Fruit fly (Drosophila melanogaster): ENCODE results near the gene Rpn7.

Gene Rpn7

DNA sequence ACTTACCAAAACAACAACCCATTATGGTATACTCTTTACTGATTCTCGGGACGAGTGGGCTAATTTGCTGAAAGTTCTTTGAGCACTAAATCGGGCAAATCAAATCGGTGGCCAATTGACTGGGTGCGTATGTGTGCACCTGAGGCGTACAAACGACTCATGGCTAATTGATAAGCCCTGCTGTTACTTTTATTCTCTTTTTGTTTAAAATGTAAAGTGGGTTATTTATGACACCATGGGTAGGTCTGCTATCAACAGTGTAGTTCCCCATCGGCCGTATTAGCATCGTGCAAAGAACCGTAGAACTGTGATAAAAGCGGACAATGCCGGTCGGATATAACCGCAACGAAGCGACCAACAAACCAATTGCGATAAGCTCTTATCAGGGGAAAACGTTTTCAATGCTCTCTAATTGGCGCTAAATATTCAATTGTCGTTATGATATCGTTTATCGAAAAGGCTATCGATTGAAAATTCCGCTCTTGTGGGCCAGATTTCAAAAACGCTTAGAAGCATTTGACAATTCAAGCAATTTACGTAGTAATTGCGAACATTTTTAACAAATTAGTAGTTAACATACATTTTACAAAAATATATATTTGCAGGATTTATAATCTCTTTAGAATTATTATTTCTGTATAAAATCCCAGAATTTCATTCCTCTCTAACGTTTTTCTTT, 14.5 kb downstream of the Rpn7 start, which contains the start of gene CG34288:
CG34288 (minus strand) TSS at position 69 of the 679 bp plus-strand sequence.
- TF ChIP-seq pan (optimal IDR thresholded peaks at IDR 0.05) = no peak
- TF ChIP-seq Mio (GFP tag; optimal IDR thresholded peaks at IDR 0.05) = no peak
- TF ChIP-seq HLH106 (tag; optimal IDR thresholded peaks at IDR 0.05) = peak; percentile 54
- peak; percentile 83 for TF ChIP-seq fru (GFP tag; optimal IDR thresholded peaks at IDR 0.05)
- no peak for TF ChIP-seq sv (GFP tag; optimal IDR thresholded peaks at IDR 0.05)
- TF ChIP-seq Vsx2 (GFP tag; optimal IDR thresholded peaks at IDR 0.05; ENCODE audit: partially characterized antibody) = peak; percentile 93
- no peak for TF ChIP-seq N (GFP tag; optimal IDR thresholded peaks at IDR 0.05)
- peak; percentile 87 for TF ChIP-seq Hr83 (GFP tag; optimal IDR thresholded peaks at IDR 0.05; ENCODE audit: poor library complexity, severe bottlenecking)
- peak; percentile 50 for TF ChIP-seq OdsH (GFP tag; optimal IDR thresholded peaks at IDR 0.05)
- peak; percentile 65 for TF ChIP-seq Rel (GFP tag; optimal IDR thresholded peaks at IDR 0.05)
- TF ChIP-seq Rel (tag; optimal IDR thresholded peaks at IDR 0.05) = peak; percentile 96
- peak; percentile 43 for TF ChIP-seq br (GFP tag; optimal IDR thresholded peaks at IDR 0.05)
- TF ChIP-seq Abd-B (GFP tag; optimal IDR thresholded peaks at IDR 0.05) = no peak
- TF ChIP-seq Jra (GFP tag; optimal IDR thresholded peaks at IDR 0.05) = peak; percentile 6
- TF ChIP-seq usp (GFP tag; optimal IDR thresholded peaks at IDR 0.05) = no peak
- no peak for TF ChIP-seq CG9705 (GFP tag; optimal IDR thresholded peaks at IDR 0.05)
- no peak for TF ChIP-seq Hr78 (GFP tag; optimal IDR thresholded peaks at IDR 0.05)
- no peak for TF ChIP-seq CrebA (GFP tag; optimal IDR thresholded peaks at IDR 0.05; ENCODE audit: borderline replicate concordance)
- TF ChIP-seq Hnf4 (GFP tag; optimal IDR thresholded peaks at IDR 0.05) = no peak
- no peak for TF ChIP-seq Sp1 (GFP tag; optimal IDR thresholded peaks at IDR 0.05)
- TF ChIP-seq GATAd (GFP tag; optimal IDR thresholded peaks at IDR 0.05) = no peak
- TF ChIP-seq CG32264 (GFP tag; optimal IDR thresholded peaks at IDR 0.05) = peak; percentile 74
- no peak for TF ChIP-seq dsf (GFP tag; optimal IDR thresholded peaks at IDR 0.05; ENCODE audit: borderline replicate concordance)
- TF ChIP-seq dmrt93B (GFP tag; optimal IDR thresholded peaks at IDR 0.05) = no peak
- TF ChIP-seq lola (GFP tag; optimal IDR thresholded peaks at IDR 0.05) = no peak
- TF ChIP-seq woc (GFP tag; optimal IDR thresholded peaks at IDR 0.05) = no peak
- no peak for TF ChIP-seq tai (GFP tag; optimal IDR thresholded peaks at IDR 0.05)
- no peak for TF ChIP-seq brk (GFP tag; optimal IDR thresholded peaks at IDR 0.05)
- TF ChIP-seq foxo (GFP tag; optimal IDR thresholded peaks at IDR 0.05) = peak; percentile 9 to 74
- TF ChIP-seq Dif (GFP tag; optimal IDR thresholded peaks at IDR 0.05; ENCODE audit: partially characterized antibody) = no peak
- no peak for TF ChIP-seq Myc (optimal IDR thresholded peaks at IDR 0.05)
- peak; percentile 76 for TF ChIP-seq h (GFP tag; optimal IDR thresholded peaks at IDR 0.05)
- no peak for TF ChIP-seq sage (GFP tag; optimal IDR thresholded peaks at IDR 0.05)
- TF ChIP-seq Dfd (GFP tag; optimal IDR thresholded peaks at IDR 0.05) = no peak
- no peak for TF ChIP-seq psq (GFP tag; optimal IDR thresholded peaks at IDR 0.05)
- TF ChIP-seq jim (GFP tag; optimal IDR thresholded peaks at IDR 0.05) = no peak
- TF ChIP-seq ey (GFP tag; optimal IDR thresholded peaks at IDR 0.05) = peak; percentile 43
- no peak for TF ChIP-seq rgr (GFP tag; optimal IDR thresholded peaks at IDR 0.05)
- no peak for TF ChIP-seq dl (GFP tag; optimal IDR thresholded peaks at IDR 0.05; ENCODE audit: insufficient read depth in 1 of 2, partially characterized antibody in 2 of 2)

DNA sequence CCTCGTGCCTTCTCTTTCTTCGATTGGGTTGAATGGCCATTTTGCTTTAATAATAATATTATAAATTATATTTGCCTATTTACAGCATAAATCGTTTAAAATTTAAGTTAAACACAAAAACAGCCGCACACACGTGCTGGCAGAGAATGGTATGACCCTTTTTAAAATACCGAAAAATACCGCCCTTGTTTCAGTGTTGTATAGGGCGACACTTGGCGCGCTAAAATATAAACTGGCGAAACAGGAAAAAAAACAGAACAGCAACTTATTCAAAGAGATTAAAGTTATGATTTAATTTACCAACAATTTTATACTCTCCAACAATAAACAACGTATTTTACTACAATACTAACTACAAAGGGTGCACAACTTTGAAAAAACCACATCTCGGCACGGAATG, 15.4 kb downstream of the Rpn7 start, which contains the start of gene CG12499:
CG12499 (minus strand) TSS at position 95 of the 400 bp plus-strand sequence.
- TF ChIP-seq Myc (optimal IDR thresholded peaks at IDR 0.05) = peak; percentile 19
- no peak for TF ChIP-seq ey (GFP tag; optimal IDR thresholded peaks at IDR 0.05)

DNA sequence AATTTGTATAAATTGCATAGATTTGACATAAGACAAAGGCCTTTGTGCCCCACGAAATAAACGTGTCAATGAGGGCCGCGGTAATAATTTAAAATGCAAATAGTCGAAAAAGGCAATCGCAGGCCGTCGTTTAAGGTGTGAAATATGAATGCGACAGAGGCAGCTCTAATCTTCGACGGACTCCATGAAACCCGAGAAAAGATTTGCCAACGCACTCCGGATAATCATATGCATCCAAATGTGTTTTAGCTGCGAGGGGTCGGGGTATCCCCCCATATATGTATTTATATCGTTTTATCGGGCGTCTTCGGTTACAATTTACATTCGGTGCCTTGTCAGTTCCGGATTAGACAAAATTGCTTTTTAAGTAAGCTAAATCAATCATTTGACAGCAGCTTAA, 23.6 kb downstream of the Rpn7 start:
- TF ChIP-seq h (GFP tag; optimal IDR thresholded peaks at IDR 0.05) = no peak
- TF ChIP-seq OdsH (GFP tag; optimal IDR thresholded peaks at IDR 0.05) = no peak
- no peak for TF ChIP-seq HLH106 (tag; optimal IDR thresholded peaks at IDR 0.05)
- TF ChIP-seq pan (optimal IDR thresholded peaks at IDR 0.05) = no peak
- no peak for TF ChIP-seq Hnf4 (GFP tag; optimal IDR thresholded peaks at IDR 0.05)
- no peak for TF ChIP-seq Abd-B (GFP tag; optimal IDR thresholded peaks at IDR 0.05)
- TF ChIP-seq Dif (GFP tag; optimal IDR thresholded peaks at IDR 0.05; ENCODE audit: partially characterized antibody) = no peak
- TF ChIP-seq Sp1 (GFP tag; optimal IDR thresholded peaks at IDR 0.05) = no peak
- TF ChIP-seq sv (GFP tag; optimal IDR thresholded peaks at IDR 0.05) = no peak

Data from whole organism, wandering third instar larva.